Fruit fly (Drosophila melanogaster) whole organism, embryonic: ENCODE results near the gene CG15922.

Experiments
- CG4360 ChIP-seq: fragments of 200-800 bp; sonication (Bioruptor generic); IDR thresholded peaks from 2 replicates; pipeline ENCODE4 v1.3.6; 2022; ENCODE audit warnings: missing biosample characterization, missing genetic modification characterization
- pan ChIP-seq, 4 experiments: fragments of >200 bp in 3 of 4; fragments of 200-800 bp in 1 of 4; sonication (Bioruptor generic) in 1 of 4; optimal IDR thresholded peaks in 3 of 4; IDR thresholded peaks in 1 of 4; 2 replicates each; pipeline versions ENCODE4 v1.3.6 to Lab custom; 2017 to 2022; ENCODE audit warnings: missing biosample characterization in 2 of 4, missing genetic modification characterization in 2 of 4, mixed read lengths in 1 of 4
- seq ChIP-seq: fragments of 200-800 bp; sonication (Bioruptor generic); IDR thresholded peaks from 2 replicates; pipeline ENCODE4 v1.3.6; 2022; ENCODE audit warnings: missing biosample characterization, missing genetic modification characterization
- usp ChIP-seq: fragments of >200 bp; optimal IDR thresholded peaks from 2 replicates; lab custom pipeline; 2017; ENCODE audit warnings: missing biosample characterization, missing genetic modification characterization

dm6 chr3R:20587630-20588479, 27.8 kb upstream of the CG15922 start, which contains the start of gene Septin2:
- TF ChIP-seq seq (GFP tag; lab: Robert Waterston, UW), result peak; percentile 62
- TF ChIP-seq pan (optimal IDR thresholded peaks at IDR 0.05; lab: Kevin White, UChicago), result no peak
- peak in 1 of 2 experiments; percentile 68 for TF ChIP-seq pan (GFP tag; optimal IDR thresholded peaks at IDR 0.05 in 1 of 2, IDR thresholded peaks at IDR 0.05 in 1 of 2)
- 0 out of 2 replicates have a peak, but pooled peaks have one; percentile 22 for TF ChIP-seq CG4360 (GFP tag; lab: Robert Waterston, UW)
- no peak for TF ChIP-seq usp (GFP tag; lab: Kevin White, UChicago)
